Fruit fly (Drosophila melanogaster) whole organism: ENCODE measurements around the gene Hpd.
A peak's percentile ranks its signal among the peaks of the same experiment; 100 is the strongest.

Source experiments
- CG8478 ChIP-seq: fragments of >200 bp; optimal IDR thresholded peaks from 2 replicates; lab custom pipeline; 2018; ENCODE audit warnings: inconsistent platforms
- Dll ChIP-seq: fragments of >200 bp; optimal IDR thresholded peaks from 2 replicates; lab custom pipeline; 2017
- EcR ChIP-seq, 2 experiments: fragments of >200 bp; optimal IDR thresholded peaks; 2 replicates each; lab custom pipeline; 2017; ENCODE audit warnings: missing biosample characterization in 2 of 2, missing genetic modification characterization in 2 of 2, missing genetic modification reagents in 2 of 2
- pan ChIP-seq: fragments of >200 bp; optimal IDR thresholded peaks from 2 replicates; lab custom pipeline; 2017
- psq ChIP-seq: fragments of >200 bp; optimal IDR thresholded peaks from 2 replicates; lab custom pipeline; 2017
- usp ChIP-seq: fragments of >200 bp; optimal IDR thresholded peaks from 2 replicates; lab custom pipeline; 2017; ENCODE audit warnings: missing biosample characterization, missing genetic modification characterization, mixed read lengths

The Hpd gene

dm6 chr3L:20395257-20395909 is 44.3 kb downstream of the Hpd start:
- TF ChIP-seq usp (GFP tag; lab: Kevin White, UChicago) (no peak), Dll (no peak), EcR (GFP tag; optimal IDR thresholded peaks at IDR 0.05; lab: Kevin White, UChicago) (no peak), CG8478 (no peak), psq (lab: Kevin White, UChicago) (no peak), pan (lab: Kevin White, UChicago) (peak; percentile 67)

dm6 chr3L:20393357-20393756 is 46.3 kb downstream of the Hpd start, which contains the start of gene CG33969:
CG33969 (minus strand) TSS chr3L:20393553.
- no peak for TF ChIP-seq pan (lab: Kevin White, UChicago)
- no peak for TF ChIP-seq Dll
- no peak for TF ChIP-seq CG8478
- no peak for TF ChIP-seq psq (lab: Kevin White, UChicago)
- TF ChIP-seq usp (GFP tag; lab: Kevin White, UChicago) = no peak
- no peak for TF ChIP-seq EcR (GFP tag; optimal IDR thresholded peaks at IDR 0.05; lab: Kevin White, UChicago)

- TF ChIP-seq EcR (GFP tag; optimal IDR thresholded peaks at IDR 0.05; lab: Kevin White, UChicago) (no peak), psq (lab: Kevin White, UChicago) (no peak), Dll (no peak), usp (GFP tag; lab: Kevin White, UChicago) (no peak), pan (lab: Kevin White, UChicago) (no peak), CG8478 (no peak)
These were observed 50.7 kb downstream of the Hpd start for dm6 chr3L:20388983-20389382.
